Worm (Caenorhabditis elegans) whole organism, L1 larva: ENCODE measurements around the gene suca-1.

Source experiments
- C04F5.9 ChIP-seq: sonication (generic microtip); optimal IDR thresholded peaks from 2 replicates; lab custom pipeline; 2016; ENCODE audit warnings: missing genetic modification characterization, missing compliant biosample characterization
- ama-1 ChIP-seq: fragments of 150-350 bp; optimal IDR thresholded peaks from 2 replicates; lab custom pipeline; 2014
- blmp-1 ChIP-seq: fragments of 150-350 bp; optimal IDR thresholded peaks from 2 replicates; lab custom pipeline; 2014; ENCODE audit warnings: missing biosample characterization, missing genetic modification characterization
- ceh-82 ChIP-seq, 3 experiments: fragments of 150-350 bp in 1 of 3; sonication (generic microtip) in 2 of 3; optimal IDR thresholded peaks; 2 replicates each; lab custom pipeline; 2014 to 2017; ENCODE audit warnings: missing biosample characterization in 3 of 3, missing genetic modification characterization in 3 of 3
- ceh-88 ChIP-seq: fragments of 200-800 bp; sonication (Bioruptor generic); IDR thresholded peaks from 2 replicates; pipeline ENCODE4 v1.3.6; 2022; ENCODE audit warnings: missing genetic modification characterization, missing compliant biosample characterization
- fkh-10 ChIP-seq: sonication (generic microtip); optimal IDR thresholded peaks from 2 replicates; lab custom pipeline; 2017; ENCODE audit warnings: missing biosample characterization, missing genetic modification reagents, missing genetic modification characterization
- fos-1 ChIP-seq: fragments of 150-350 bp; optimal IDR thresholded peaks from 2 replicates; lab custom pipeline; 2014; ENCODE audit warnings: missing biosample characterization, missing genetic modification characterization
- lin-14 ChIP-seq: fragments of 200-800 bp; sonication (Bioruptor generic); optimal IDR thresholded peaks from 2 replicates; lab custom pipeline; 2018; ENCODE audit warnings: mild to moderate bottlenecking, missing genetic modification characterization, moderate library complexity, missing compliant biosample characterization
- mdl-1 ChIP-seq, 2 experiments: fragments of 150-350 bp; optimal IDR thresholded peaks; 2 replicates each; lab custom pipeline; 2014 to 2017; ENCODE audit warnings: missing biosample characterization in 2 of 2, missing genetic modification characterization in 2 of 2, inconsistent platforms in 1 of 2
- nhr-76 ChIP-seq: sonication (generic microtip); optimal IDR thresholded peaks from 2 replicates; lab custom pipeline; 2017; ENCODE audit warnings: missing biosample characterization, missing genetic modification characterization
- pag-3 ChIP-seq: sonication (generic microtip); optimal IDR thresholded peaks from 2 replicates; lab custom pipeline; 2017; ENCODE audit warnings: missing genetic modification characterization, mild to moderate bottlenecking, missing compliant biosample characterization, antibody characterized with exemption, borderline replicate concordance; ENCODE audit not compliant: insufficient read depth
- skn-1 ChIP-seq: fragments of 150-350 bp; optimal IDR thresholded peaks from 2 replicates; lab custom pipeline; 2014; ENCODE audit warnings: missing biosample characterization, missing genetic modification characterization
- snpc-4 ChIP-seq: fragments of 150-350 bp; optimal IDR thresholded peaks from 2 replicates; lab custom pipeline; 2014; ENCODE audit warnings: missing biosample characterization, missing genetic modification characterization
- unc-130 ChIP-seq: fragments of 150-350 bp; optimal IDR thresholded peaks from 2 replicates; lab custom pipeline; 2017; ENCODE audit warnings: missing biosample characterization, missing genetic modification characterization, inconsistent platforms

ce11 chrX:10888201-10888600, 11.7 kb downstream of the suca-1 start, which contains the start of gene F47B10.6:
- no peak for TF ChIP-seq mdl-1 (tag; optimal IDR thresholded peaks at IDR 0.05; lab: Kevin White, UChicago)
- TF ChIP-seq C04F5.9 (tag; lab: Kevin White, UChicago) = no peak
- no peak for TF ChIP-seq skn-1 (tag; lab: Kevin White, UChicago)
- TF ChIP-seq unc-130 = no peak
- TF ChIP-seq fkh-10 = no peak
- TF ChIP-seq blmp-1 = no peak
- no peak for TF ChIP-seq ama-1 (lab: Kevin White, UChicago)
- TF ChIP-seq ceh-82 (tag; optimal IDR thresholded peaks at IDR 0.05; lab: Kevin White, UChicago) = no peak
- TF ChIP-seq fos-1 = no peak
- no peak for TF ChIP-seq lin-14
- TF ChIP-seq nhr-76 = no peak
- no peak for TF ChIP-seq pag-3 (tag; lab: Kevin White, UChicago)
- no peak for TF ChIP-seq snpc-4 (tag; lab: Kevin White, UChicago)
- TF ChIP-seq ceh-88 (GFP tag; lab: Robert Waterston, UW) = no peak
